Worm (Caenorhabditis elegans): ENCODE data around the gene bus-4.

bus-4 gene

ce11 chrIV:4688221-4688620 lies at the start of gene bus-4:
bus-4 (plus strand) TSS chrIV:4688269.
- TF ChIP-seq lsy-2 (tag; optimal IDR thresholded peaks at IDR 0.05) (no peak), blmp-1 (tag; optimal IDR thresholded peaks at IDR 0.05) (peak; percentile 11)

ce11 chrIV:4639352-4639751 lies 48.7 kb upstream of the bus-4 start:
- no peak for TF ChIP-seq mep-1 (tag; optimal IDR thresholded peaks at IDR 0.05)
- TF ChIP-seq unc-120 (tag; optimal IDR thresholded peaks at IDR 0.05; ENCODE audit: poor library complexity, severe bottlenecking) = peak; percentile 74
- TF ChIP-seq bed-3 (GFP tag; optimal IDR thresholded peaks at IDR 0.05) = no peak
- TF ChIP-seq M03D4.4 (tag; optimal IDR thresholded peaks at IDR 0.05) = no peak
- peak; percentile 62 for TF ChIP-seq hlh-1 (tag; optimal IDR thresholded peaks at IDR 0.05)
- TF ChIP-seq nhr-76 (tag; optimal IDR thresholded peaks at IDR 0.05) = no peak
- TF ChIP-seq unc-62 (GFP tag; optimal IDR thresholded peaks at IDR 0.05) = peak; percentile 18
- TF ChIP-seq nhr-12 (tag; optimal IDR thresholded peaks at IDR 0.05) = no peak

- TF ChIP-seq nhr-237 (tag; optimal IDR thresholded peaks at IDR 0.05) = no peak
- TF ChIP-seq ces-1 (GFP tag; optimal IDR thresholded peaks at IDR 0.05) = no peak
- TF ChIP-seq ham-2 (GFP tag; optimal IDR thresholded peaks at IDR 0.05) = no peak
- TF ChIP-seq unc-39 (tag; optimal IDR thresholded peaks at IDR 0.05) = no peak
- no peak for TF ChIP-seq lsy-2 (tag; optimal IDR thresholded peaks at IDR 0.05)
- TF ChIP-seq tbx-8 (GFP tag; optimal IDR thresholded peaks at IDR 0.05) = no peak
- TF ChIP-seq unc-62 (GFP tag; optimal IDR thresholded peaks at IDR 0.05) = no peak
- TF ChIP-seq zip-8 (tag; optimal IDR thresholded peaks at IDR 0.05) = no peak
- no peak for TF ChIP-seq cnd-1 (tag; optimal IDR thresholded peaks at IDR 0.05)
- no peak for TF ChIP-seq mab-5 (tag; optimal IDR thresholded peaks at IDR 0.05)
- no peak for TF ChIP-seq blmp-1 (tag; optimal IDR thresholded peaks at IDR 0.05)
- TF ChIP-seq pha-4 (tag; optimal IDR thresholded peaks at IDR 0.05) = no peak
- TF ChIP-seq elt-1 (tag; optimal IDR thresholded peaks at IDR 0.05; ENCODE audit: borderline replicate concordance, insufficient read depth) = no peak
- TF ChIP-seq mep-1 (tag; optimal IDR thresholded peaks at IDR 0.05) = no peak
- TF ChIP-seq nhr-28 (tag; optimal IDR thresholded peaks at IDR 0.05) = no peak
- no peak for TF ChIP-seq M03D4.4 (tag; optimal IDR thresholded peaks at IDR 0.05)
- no peak for TF ChIP-seq mls-2 (tag; optimal IDR thresholded peaks at IDR 0.05)
Observed at ce11 chrIV:4640941-4641340, 47.1 kb upstream of the bus-4 start.

DNA sequence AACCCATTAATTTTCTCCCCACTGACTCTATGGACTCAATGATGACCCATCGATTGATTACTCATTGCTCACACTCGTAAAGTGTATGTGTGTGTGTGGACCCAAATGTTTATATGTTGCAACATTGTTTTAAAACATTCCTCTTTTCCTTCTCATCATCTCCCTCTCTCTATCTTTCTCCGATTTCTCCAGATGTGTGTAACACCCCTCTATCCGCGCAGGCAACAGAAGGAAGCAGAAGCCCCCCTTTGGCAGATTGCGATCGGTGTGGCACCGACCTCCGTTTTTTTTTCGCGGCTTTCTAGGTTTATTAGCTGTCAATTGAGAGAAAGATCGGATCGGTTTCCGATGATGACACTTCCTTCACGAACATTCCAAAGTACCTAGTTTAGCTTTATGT lies 44.5 kb upstream of the bus-4 start:
- TF ChIP-seq ces-1 (GFP tag; optimal IDR thresholded peaks at IDR 0.05) (no peak), ceh-43 (GFP tag; optimal IDR thresholded peaks at IDR 0.05) (no peak), unc-120 (tag; optimal IDR thresholded peaks at IDR 0.05; ENCODE audit: poor library complexity, severe bottlenecking) (peak; percentile 67), snpc-4 (tag; optimal IDR thresholded peaks at IDR 0.05) (no peak), ham-2 (GFP tag; optimal IDR thresholded peaks at IDR 0.05) (peak; percentile 47), unc-39 (tag; optimal IDR thresholded peaks at IDR 0.05) (no peak)

ce11 chrIV:4645243-4645642 lies 42.8 kb upstream of the bus-4 start:
- TF ChIP-seq hlh-1 (tag; optimal IDR thresholded peaks at IDR 0.05) = peak; percentile 52
- TF ChIP-seq elt-3 (tag; optimal IDR thresholded peaks at IDR 0.05) = no peak

DNA sequence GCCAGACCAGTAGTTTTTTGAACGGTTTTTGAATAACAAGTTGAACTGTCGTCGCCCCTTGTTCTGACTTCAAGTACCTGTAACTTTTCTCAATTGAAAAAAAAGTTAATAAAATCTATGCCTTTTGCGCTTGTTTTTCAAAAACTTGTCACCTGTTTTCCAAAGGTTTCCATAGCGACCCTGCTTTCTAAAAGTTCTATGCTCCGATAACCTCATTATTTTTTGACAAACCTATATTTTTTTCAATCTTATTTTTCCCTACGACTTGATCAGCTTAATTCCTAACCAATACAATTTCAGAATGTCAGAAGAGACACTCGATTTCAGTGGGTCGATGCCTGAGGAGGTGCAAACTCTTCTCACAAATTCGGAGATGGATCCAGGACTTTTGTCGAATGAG lies 40.7 kb upstream of the bus-4 start, which contains the start of gene F29B9.8:
F29B9.8 (plus strand) TSS at position 301 of the 400 bp plus-strand sequence.
- no peak for TF ChIP-seq lsy-2 (tag; optimal IDR thresholded peaks at IDR 0.05)
- no peak for TF ChIP-seq unc-39 (tag; optimal IDR thresholded peaks at IDR 0.05)
- no peak for TF ChIP-seq sptf-1 (tag; optimal IDR thresholded peaks at IDR 0.05)
- TF ChIP-seq nhr-2 (tag; optimal IDR thresholded peaks at IDR 0.05) = no peak
- TF ChIP-seq sem-2 (GFP tag; optimal IDR thresholded peaks at IDR 0.05) = no peak
- TF ChIP-seq nhr-237 (tag; optimal IDR thresholded peaks at IDR 0.05) = no peak
- TF ChIP-seq blmp-1 (tag; optimal IDR thresholded peaks at IDR 0.05) = no peak
- TF ChIP-seq ham-2 (GFP tag; optimal IDR thresholded peaks at IDR 0.05) = no peak
- TF ChIP-seq tbx-8 (GFP tag; optimal IDR thresholded peaks at IDR 0.05) = no peak
- TF ChIP-seq ztf-11 (tag; optimal IDR thresholded peaks at IDR 0.05) = no peak
- TF ChIP-seq mls-2 (tag; optimal IDR thresholded peaks at IDR 0.05) = no peak
- TF ChIP-seq mep-1 (tag; optimal IDR thresholded peaks at IDR 0.05) = no peak

DNA sequence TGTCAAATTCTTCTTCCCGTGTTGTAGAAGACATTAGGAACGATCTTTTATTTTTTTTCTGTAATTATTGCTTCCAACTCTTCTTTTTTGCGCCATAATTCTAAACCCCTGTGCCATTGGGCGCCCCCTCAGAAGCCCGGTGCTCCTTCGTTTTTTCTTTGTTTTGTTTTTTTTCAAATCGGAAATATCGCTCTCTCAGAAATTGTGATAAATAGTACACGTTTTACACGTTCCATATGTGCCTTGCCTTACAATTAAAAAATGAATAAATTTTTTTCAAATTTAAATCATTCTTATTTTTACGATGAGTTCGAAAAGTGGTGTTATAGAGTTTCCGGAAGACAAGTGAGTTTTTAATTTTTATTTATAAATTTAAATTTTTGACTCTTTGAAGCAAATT lies 38.6 kb upstream of the bus-4 start, which contains the start of gene F29B9.7:
F29B9.7 (plus strand) TSS at position 301 of the 400 bp plus-strand sequence.
- TF ChIP-seq sem-2 (GFP tag; optimal IDR thresholded peaks at IDR 0.05) = no peak
- no peak for TF ChIP-seq ztf-11 (tag; optimal IDR thresholded peaks at IDR 0.05)
- TF ChIP-seq unc-62 (GFP tag; optimal IDR thresholded peaks at IDR 0.05) = no peak
- TF ChIP-seq tbx-8 (GFP tag; optimal IDR thresholded peaks at IDR 0.05) = no peak
- no peak for TF ChIP-seq unc-120 (tag; optimal IDR thresholded peaks at IDR 0.05; ENCODE audit: poor library complexity, severe bottlenecking)
- TF ChIP-seq sptf-1 (tag; optimal IDR thresholded peaks at IDR 0.05) = no peak
- TF ChIP-seq nhr-2 (tag; optimal IDR thresholded peaks at IDR 0.05) = no peak
- TF ChIP-seq mep-1 (tag; optimal IDR thresholded peaks at IDR 0.05) = no peak
- no peak for TF ChIP-seq snpc-4 (tag; optimal IDR thresholded peaks at IDR 0.05)
- TF ChIP-seq nhr-28 (tag; optimal IDR thresholded peaks at IDR 0.05) = no peak
- TF ChIP-seq drap-1 (GFP tag; optimal IDR thresholded peaks at IDR 0.05) = no peak
